Fruit fly (Drosophila melanogaster): ENCODE data around the gene loh.

The loh gene

dm6 chr2L:10488484-10489223 lies 46.3 kb downstream of the loh start, which contains the start of the genes Cog4 and CG6144 (continued):
- TF ChIP-seq C15 (GFP tag; IDR thresholded peaks at IDR 0.05) (no peak), CG13123 (GFP tag; optimal IDR thresholded peaks at IDR 0.05) (no peak), kay (GFP tag; optimal IDR thresholded peaks at IDR 0.05) (peak; percentile 30), zfh2 (GFP tag; optimal IDR thresholded peaks at IDR 0.05) (peak; percentile 6), CG13894 (tag; optimal IDR thresholded peaks at IDR 0.05) (no peak), Ada2b (GFP tag; IDR thresholded peaks at IDR 0.05) (peak; percentile 43; the same call in 1 of the 2 replicates), Med (GFP tag) (peak; percentile 63), sim (GFP tag; IDR thresholded peaks at IDR 0.05) (no peak), CG13424 (tag; optimal IDR thresholded peaks at IDR 0.05) (peak; percentile 30), klu (GFP tag; IDR thresholded peaks at IDR 0.05) (no peak), CG9797 (GFP tag; optimal IDR thresholded peaks at IDR 0.05) (peak; percentile 61), bbx (GFP tag; IDR thresholded peaks at IDR 0.05; ENCODE audit: partially characterized antibody) (peak; percentile 75), CG30403 (GFP tag; optimal IDR thresholded peaks at IDR 0.05) (peak; percentile 44), otp (GFP tag; IDR thresholded peaks at IDR 0.05) (0 out of 3 replicates have a peak, but pooled peaks have one; percentile 8), CG30020 (tag; optimal IDR thresholded peaks at IDR 0.05) (peak; percentile 65), stwl (tag; optimal IDR thresholded peaks at IDR 0.05) (peak; percentile 34), dmrt11E (tag; optimal IDR thresholded peaks at IDR 0.05) (no peak), Aef1 (GFP tag; IDR thresholded peaks at IDR 0.05) (0 out of 3 replicates have a peak, but pooled peaks have one; percentile 17), Hmx (GFP tag; optimal IDR thresholded peaks at IDR 0.05) (peak; percentile 41), gfzf (GFP tag; optimal IDR thresholded peaks at IDR 0.05) (peak; percentile 56), Adf1 (GFP tag; IDR thresholded peaks at IDR 0.05) (no peak), CG14710 (tag; optimal IDR thresholded peaks at IDR 0.05) (peak; percentile 61), pum (GFP tag; optimal IDR thresholded peaks at IDR 0.05) (peak; percentile 56), sc (optimal IDR thresholded peaks at IDR 0.05) (no peak), sc (GFP tag; optimal IDR thresholded peaks at IDR 0.05) (no peak), az2 (GFP tag; optimal IDR thresholded peaks at IDR 0.05) (peak; percentile 9), sob (GFP tag; IDR thresholded peaks at IDR 0.05) (no peak), Opbp (GFP tag; IDR thresholded peaks at IDR 0.05; ENCODE audit: partially characterized antibody) (peak; percentile 68), CG7372 (GFP tag; IDR thresholded peaks at IDR 0.05) (no peak), CG3281 (GFP tag; optimal IDR thresholded peaks at IDR 0.05) (no peak), CG15514 (GFP tag; optimal IDR thresholded peaks at IDR 0.05) (peak; percentile 56), CG6175 (GFP tag; IDR thresholded peaks at IDR 0.05) (no peak), CG1792 (GFP tag; optimal IDR thresholded peaks at IDR 0.05) (no peak), CG2116 (GFP tag; optimal IDR thresholded peaks at IDR 0.05) (peak; percentile 79), knrl (GFP tag; IDR thresholded peaks at IDR 0.05; ENCODE audit: partially characterized antibody) (peak; percentile 77), mam (GFP tag; optimal IDR thresholded peaks at IDR 0.05) (peak; percentile 48), trem (tag; optimal IDR thresholded peaks at IDR 0.05) (peak; percentile 57), CG31224 (GFP tag; IDR thresholded peaks at IDR 0.05) (no peak), CG12659 (GFP tag; optimal IDR thresholded peaks at IDR 0.05) (peak; percentile 44), Oli (tag; optimal IDR thresholded peaks at IDR 0.05) (no peak), Scr (GFP tag; IDR thresholded peaks at IDR 0.05; ENCODE audit: partially characterized antibody) (peak; percentile 82), Drgx (GFP tag; IDR thresholded peaks at IDR 0.05) (no peak), CG2120 (GFP tag; optimal IDR thresholded peaks at IDR 0.05) (peak; percentile 54), sens (GFP tag) (peak; percentile 76), Meics (GFP tag; optimal IDR thresholded peaks at IDR 0.05) (no peak), Doc3 (GFP tag; IDR thresholded peaks at IDR 0.05; ENCODE audit: partially characterized antibody) (peak; percentile 77; the same call in 2 of the 3 replicates), peb (GFP tag; IDR thresholded peaks at IDR 0.05) (no peak), twi (tag; optimal IDR thresholded peaks at IDR 0.05) (no peak), tin (GFP tag; optimal IDR thresholded peaks at IDR 0.05) (peak; percentile 2), Max (GFP tag; optimal IDR thresholded peaks at IDR 0.05) (peak; percentile 27)
